Fruit fly (Drosophila melanogaster) whole organism, embryonic: ENCODE data around the gene CG6733.
A peak's percentile ranks its signal among the peaks of the same experiment; 100 is the strongest.

Experiments used
- Bteb2 ChIP-seq: fragments of 200-800 bp; sonication (Bioruptor generic); optimal IDR thresholded peaks from 2 replicates; lab custom pipeline; 2016; ENCODE audit warnings: missing biosample characterization, missing genetic modification characterization
- CG11723 ChIP-seq: fragments of 200-800 bp; sonication (Bioruptor generic); optimal IDR thresholded peaks from 2 replicates; lab custom pipeline; 2017; ENCODE audit warnings: missing biosample characterization, mild to moderate bottlenecking, missing genetic modification characterization
- CG1233 ChIP-seq: fragments of 200-800 bp; sonication (Bioruptor generic); optimal IDR thresholded peaks from 4 replicates; lab custom pipeline; 2018; ENCODE audit warnings: missing biosample characterization, mild to moderate bottlenecking, missing genetic modification characterization
- CG12744 ChIP-seq: fragments of 200-800 bp; sonication (Bioruptor generic); optimal IDR thresholded peaks from 2 replicates; lab custom pipeline; 2016; ENCODE audit warnings: missing biosample characterization, missing genetic modification characterization
- CG14860 ChIP-seq: fragments of 200-800 bp; sonication (Bioruptor generic); IDR thresholded peaks from 3 replicates; pipeline ENCODE4 v1.3.6; 2022; ENCODE audit warnings: missing biosample characterization, missing genetic modification characterization; ENCODE audit not compliant: partially characterized antibody
- CG15479 ChIP-seq: fragments of 200-800 bp; sonication (Bioruptor generic); optimal IDR thresholded peaks from 3 replicates; lab custom pipeline; 2019; ENCODE audit warnings: missing biosample characterization, mild to moderate bottlenecking, missing genetic modification characterization, moderate library complexity
- CG15514 ChIP-seq: fragments of 200-800 bp; sonication (Bioruptor generic); optimal IDR thresholded peaks from 3 replicates; lab custom pipeline; 2017; ENCODE audit warnings: missing biosample characterization, missing genetic modification characterization, mild to moderate bottlenecking, moderate library complexity, missing genetic modification reagents
- CG17385 ChIP-seq: fragments of 200-800 bp; sonication (Bioruptor generic); optimal IDR thresholded peaks from 3 replicates; lab custom pipeline; 2018; ENCODE audit warnings: missing biosample characterization, mild to moderate bottlenecking, missing genetic modification characterization
- CG17829 ChIP-seq: fragments of 200-800 bp; optimal IDR thresholded peaks from 2 replicates; lab custom pipeline; 2019; ENCODE audit warnings: missing biosample characterization, mild to moderate bottlenecking, missing genetic modification characterization, moderate library complexity
- CG18599 ChIP-seq: fragments of 200-800 bp; sonication (Bioruptor generic); optimal IDR thresholded peaks from 3 replicates; lab custom pipeline; 2017; ENCODE audit warnings: missing biosample characterization, missing genetic modification characterization, mild to moderate bottlenecking, moderate library complexity, missing genetic modification reagents
- CG18619 ChIP-seq: fragments of 200-800 bp; sonication (Bioruptor generic); optimal IDR thresholded peaks from 3 replicates; lab custom pipeline; 2017; ENCODE audit warnings: missing biosample characterization, mild to moderate bottlenecking, missing genetic modification characterization
- CG2875 ChIP-seq: fragments of 200-800 bp; sonication (Bioruptor generic); optimal IDR thresholded peaks from 2 replicates; lab custom pipeline; 2017; ENCODE audit warnings: missing biosample characterization, mild to moderate bottlenecking, missing genetic modification characterization, missing genetic modification reagents
- CG2889 ChIP-seq: fragments of 200-800 bp; sonication (Bioruptor generic); IDR thresholded peaks from 3 replicates; pipeline ENCODE4 v1.3.6; 2022; ENCODE audit warnings: missing biosample characterization, missing genetic modification characterization
- CG32772 ChIP-seq: fragments of 200-800 bp; sonication (Bioruptor generic); IDR thresholded peaks from 2 replicates; pipeline ENCODE4 v1.3.6; 2022; ENCODE audit warnings: missing biosample characterization, missing genetic modification characterization
- CG3995 ChIP-seq: fragments of 200-800 bp; sonication (Bioruptor generic); optimal IDR thresholded peaks from 3 replicates; lab custom pipeline; 2016; ENCODE audit warnings: missing biosample characterization, missing genetic modification characterization
- CG42726 ChIP-seq: fragments of 200-800 bp; sonication (Bioruptor generic); IDR thresholded peaks from 2 replicates; pipeline ENCODE4 v1.3.6; 2022; ENCODE audit warnings: missing biosample characterization, missing genetic modification characterization; ENCODE audit not compliant: partially characterized antibody
- CG4854 ChIP-seq: fragments of 200-800 bp; sonication (Bioruptor generic); optimal IDR thresholded peaks from 2 replicates; lab custom pipeline; 2016; ENCODE audit warnings: missing biosample characterization, missing genetic modification characterization, inconsistent platforms
- CG6272 ChIP-seq: fragments of 200-800 bp; sonication (Bioruptor generic); IDR thresholded peaks from 2 replicates; pipeline ENCODE4 v1.3.6; 2022; ENCODE audit warnings: missing biosample characterization, missing genetic modification characterization
- CG8290 ChIP-seq, 3 experiments: fragments of 200-800 bp; sonication (Bioruptor generic); optimal IDR thresholded peaks; 2 replicates each; lab custom pipeline; 2016 to 2019; ENCODE audit warnings: missing biosample characterization in 3 of 3, missing genetic modification characterization in 3 of 3, mild to moderate bottlenecking in 2 of 3, moderate library complexity in 1 of 3
- CG8359 ChIP-seq: fragments of 200-800 bp; sonication (Bioruptor generic); optimal IDR thresholded peaks from 2 replicates; lab custom pipeline; 2017; ENCODE audit warnings: missing biosample characterization, mild to moderate bottlenecking, missing genetic modification characterization, borderline replicate concordance
- CG9727 ChIP-seq: fragments of 200-800 bp; sonication (Bioruptor generic); optimal IDR thresholded peaks from 3 replicates; lab custom pipeline; 2017; ENCODE audit warnings: missing biosample characterization, mild to moderate bottlenecking, missing genetic modification characterization
- Dbx ChIP-seq: fragments of 200-800 bp; sonication (Bioruptor generic); IDR thresholded peaks from 3 replicates; pipeline ENCODE4 v1.3.6; 2022; ENCODE audit warnings: missing biosample characterization, missing genetic modification characterization
- Dip2 ChIP-seq: fragments of 200-800 bp; sonication (Bioruptor generic); IDR thresholded peaks from 2 replicates; pipeline ENCODE4 v1.3.6; 2022; ENCODE audit warnings: missing biosample characterization, missing genetic modification characterization
- Doc2 ChIP-seq: fragments of 200-800 bp; sonication (Bioruptor generic); IDR thresholded peaks from 2 replicates; pipeline ENCODE4 v1.3.6; 2022; ENCODE audit warnings: missing biosample characterization, missing genetic modification characterization
- GATAe ChIP-seq: fragments of 200-800 bp; sonication (Bioruptor generic); conservative IDR thresholded peaks from 2 replicates; pipeline ENCODE4 v1.3.6; 2022; ENCODE audit warnings: missing biosample characterization, missing genetic modification characterization
- NC2α ChIP-seq: fragments of 200-800 bp; sonication (Bioruptor generic); optimal IDR thresholded peaks from 2 replicates; lab custom pipeline; 2016; ENCODE audit warnings: missing biosample characterization, missing genetic modification characterization
- NC2β ChIP-seq: fragments of 200-800 bp; sonication (Bioruptor generic); optimal IDR thresholded peaks from 2 replicates; lab custom pipeline; 2016; ENCODE audit warnings: missing biosample characterization, missing genetic modification characterization
- NK7.1 ChIP-seq: fragments of 200-800 bp; sonication (Bioruptor generic); optimal IDR thresholded peaks from 3 replicates; lab custom pipeline; 2016; ENCODE audit warnings: missing biosample characterization, missing genetic modification characterization
- Optix ChIP-seq: fragments of 200-800 bp; sonication (Bioruptor generic); IDR thresholded peaks from 3 replicates; pipeline ENCODE4 v1.3.6; 2022; ENCODE audit warnings: missing biosample characterization, missing genetic modification characterization
- Poxn ChIP-seq: fragments of 200-800 bp; sonication (Bioruptor generic); IDR thresholded peaks from 2 replicates; pipeline ENCODE4 v1.3.6; 2022; ENCODE audit warnings: missing biosample characterization, missing genetic modification characterization
- Usf ChIP-seq: fragments of 200-800 bp; sonication (Bioruptor generic); optimal IDR thresholded peaks from 2 replicates; lab custom pipeline; 2017; ENCODE audit warnings: missing genotype, missing biosample characterization, missing genetic modification characterization
- ab ChIP-seq: fragments of 200-800 bp; sonication (Bioruptor generic); optimal IDR thresholded peaks from 2 replicates; lab custom pipeline; 2016; ENCODE audit warnings: missing biosample characterization, missing genetic modification characterization
- dimm ChIP-seq: fragments of 200-800 bp; sonication (Bioruptor generic); IDR thresholded peaks from 2 replicates; pipeline ENCODE4 v1.3.6; 2022; ENCODE audit warnings: missing biosample characterization, missing genetic modification characterization
- disco-r ChIP-seq: fragments of 200-800 bp; sonication (Bioruptor generic); optimal IDR thresholded peaks from 2 replicates; lab custom pipeline; 2016; ENCODE audit warnings: missing biosample characterization, missing genetic modification characterization
- dm ChIP-seq: fragments of 200-800 bp; sonication (Bioruptor generic); optimal IDR thresholded peaks from 3 replicates; lab custom pipeline; 2016; ENCODE audit warnings: missing biosample characterization, missing genetic modification characterization
- fu2 ChIP-seq: fragments of 200-800 bp; sonication (Bioruptor generic); optimal IDR thresholded peaks from 2 replicates; lab custom pipeline; 2016; ENCODE audit warnings: missing biosample characterization, missing genetic modification characterization
- gcm2 ChIP-seq: fragments of 200-800 bp; sonication (Bioruptor generic); optimal IDR thresholded peaks from 2 replicates; lab custom pipeline; 2016; ENCODE audit warnings: missing biosample characterization, missing genetic modification characterization
- gsb-n ChIP-seq: fragments of 200-800 bp; sonication (Bioruptor generic); optimal IDR thresholded peaks from 3 replicates; lab custom pipeline; 2018; ENCODE audit warnings: missing biosample characterization, mild to moderate bottlenecking, missing genetic modification characterization
- gt ChIP-seq: fragments of 200-800 bp; sonication (Bioruptor generic); IDR thresholded peaks from 2 replicates; pipeline ENCODE4 v1.3.6; 2022; ENCODE audit warnings: missing biosample characterization, missing genetic modification characterization
- jumu ChIP-seq: fragments of 200-800 bp; sonication (Bioruptor generic); optimal IDR thresholded peaks from 3 replicates; lab custom pipeline; 2016; ENCODE audit warnings: missing biosample characterization, missing genetic modification characterization
- lov ChIP-seq, 2 experiments: fragments of 200-800 bp in 1 of 2; fragments of >200 bp in 1 of 2; sonication (Bioruptor generic) in 1 of 2; IDR thresholded peaks in 1 of 2; optimal IDR thresholded peaks in 1 of 2; 2 replicates in 1 of 2; 3 replicates in 1 of 2; pipeline versions ENCODE4 v1.3.6 to Lab custom; 2017 to 2022; ENCODE audit warnings: missing biosample characterization in 1 of 2, missing genetic modification characterization in 1 of 2
- pzg ChIP-seq: fragments of 200-800 bp; sonication (Bioruptor generic); optimal IDR thresholded peaks from 3 replicates; lab custom pipeline; 2018; ENCODE audit warnings: missing biosample characterization, mild to moderate bottlenecking, missing genetic modification characterization, moderate library complexity
- row ChIP-seq: fragments of 200-800 bp; sonication (Bioruptor generic); IDR thresholded peaks from 3 replicates; pipeline ENCODE4 v1.3.6; 2022; ENCODE audit warnings: missing biosample characterization, missing genetic modification characterization
- shn ChIP-seq: fragments of 200-800 bp; sonication (Bioruptor generic); optimal IDR thresholded peaks from 3 replicates; lab custom pipeline; 2016; ENCODE audit warnings: missing biosample characterization, missing genetic modification characterization
- stwl ChIP-seq: fragments of 200-800 bp; sonication (Bioruptor generic); optimal IDR thresholded peaks from 3 replicates; lab custom pipeline; 2018; ENCODE audit warnings: missing biosample characterization, mild to moderate bottlenecking, missing genetic modification characterization, moderate library complexity
- tll ChIP-seq, 2 experiments: fragments of 200-800 bp in 1 of 2; fragments of >200 bp in 1 of 2; sonication (Bioruptor generic) in 1 of 2; optimal IDR thresholded peaks; 2 replicates each; lab custom pipeline; 2017 to 2019; ENCODE audit warnings: missing biosample characterization in 2 of 2, missing genetic modification characterization in 2 of 2, mild to moderate bottlenecking in 1 of 2, moderate library complexity in 1 of 2
- tna ChIP-seq: fragments of 200-800 bp; sonication (Bioruptor generic); IDR thresholded peaks from 2 replicates; pipeline ENCODE4 v1.3.6; 2022; ENCODE audit warnings: missing biosample characterization, missing genetic modification characterization; ENCODE audit not compliant: partially characterized antibody
- trh ChIP-seq: fragments of 200-800 bp; sonication (Bioruptor generic); optimal IDR thresholded peaks from 2 replicates; lab custom pipeline; 2016; ENCODE audit warnings: missing biosample characterization, missing genetic modification characterization
- zen ChIP-seq: fragments of 200-800 bp; sonication (Bioruptor generic); optimal IDR thresholded peaks from 3 replicates; lab custom pipeline; 2018; ENCODE audit warnings: missing biosample characterization, mild to moderate bottlenecking, missing genetic modification characterization, moderate library complexity

The CG6733 gene

DNA sequence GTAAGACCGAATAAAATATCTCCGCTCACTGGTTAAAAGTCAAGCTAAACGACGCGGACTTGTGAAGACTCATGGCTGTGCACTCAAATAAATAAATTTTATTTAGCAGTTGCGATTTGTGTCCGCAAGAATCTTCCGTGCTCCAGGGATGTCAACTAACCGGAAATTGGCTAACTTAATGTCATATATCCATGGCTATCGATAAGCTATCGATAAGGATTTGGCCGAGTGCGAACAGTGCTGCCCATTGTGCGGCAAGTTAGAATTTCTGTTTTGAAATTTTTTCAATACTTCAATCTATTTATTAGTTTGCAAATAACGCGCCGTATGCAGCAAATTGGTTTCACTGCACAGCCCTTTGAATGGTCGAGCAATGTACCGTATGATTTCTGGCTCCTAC, 43.6 kb upstream of the CG6733 start, which contains the start of gene p53 (continued):
- TF ChIP-seq trh (GFP tag; lab: Kevin White, UChicago) (peak; percentile 47), jumu (GFP tag; lab: Kevin White, UChicago) (no peak), CG17385 (GFP tag; lab: Kevin White, UChicago) (peak; percentile 72), CG18599 (GFP tag; lab: Kevin White, UChicago) (peak; percentile 76), CG32772 (GFP tag; lab: Robert Waterston, UW) (peak; percentile 63; the same call in 1 of the 2 replicates), lov (optimal IDR thresholded peaks at IDR 0.05; lab: Kevin White, UChicago) (no peak), lov (GFP tag; IDR thresholded peaks at IDR 0.05; lab: Robert Waterston, UW) (peak; percentile 84; the same call in 2 of the 3 replicates), gt (GFP tag; lab: Robert Waterston, UW) (no peak), tna (GFP tag; lab: Robert Waterston, UW) (peak; percentile 57; the same call in 1 of the 2 replicates), zen (tag; lab: Kevin White, UChicago) (peak; percentile 52), NK7.1 (GFP tag; lab: Kevin White, UChicago) (peak; percentile 81), GATAe (GFP tag; lab: Robert Waterston, UW) (no peak), CG1233 (GFP tag; lab: Kevin White, UChicago) (peak; percentile 84), ab (GFP tag; lab: Kevin White, UChicago) (no peak), disco-r (peak; percentile 80), Poxn (GFP tag; lab: Robert Waterston, UW) (no peak), gsb-n (tag; lab: Kevin White, UChicago) (peak; percentile 59), CG4854 (peak; percentile 77), tll (GFP tag; optimal IDR thresholded peaks at IDR 0.05; lab: Kevin White, UChicago) (no peak), row (peak; percentile 55), NC2β (peak; percentile 84), shn (GFP tag; lab: Kevin White, UChicago) (peak; percentile 58), CG9727 (GFP tag; lab: Kevin White, UChicago) (peak; percentile 86), CG12744 (GFP tag; lab: Kevin White, UChicago) (peak; percentile 78), CG2875 (GFP tag; lab: Kevin White, UChicago) (peak; percentile 72), CG11723 (peak; percentile 61), CG3995 (peak; percentile 62), gcm2 (GFP tag; lab: Kevin White, UChicago) (peak; percentile 71), NC2α (GFP tag; lab: Kevin White, UChicago) (peak; percentile 32), CG8359 (GFP tag; lab: Kevin White, UChicago) (peak; percentile 49), CG42726 (GFP tag; lab: Robert Waterston, UW) (peak; percentile 79; the same call in 1 of the 2 replicates), Optix (peak; percentile 47; the same call in 1 of the 3 replicates), dm (GFP tag; lab: Kevin White, UChicago) (peak; percentile 61), Usf (GFP tag; lab: Kevin White, UChicago) (peak; percentile 21), CG15514 (GFP tag; lab: Kevin White, UChicago) (peak; percentile 87), stwl (tag; lab: Kevin White, UChicago) (peak; percentile 90), CG6272 (peak; percentile 54), Dip2 (GFP tag; lab: Robert Waterston, UW) (no peak), pzg (GFP tag; lab: Kevin White, UChicago) (peak; percentile 71), CG8290 (GFP tag; optimal IDR thresholded peaks at IDR 0.05; lab: Kevin White, UChicago) (peak; percentile 44), CG8290 (tag; optimal IDR thresholded peaks at IDR 0.05; lab: Kevin White, UChicago) (peak; percentile 17 to 91), Doc2 (GFP tag; lab: Robert Waterston, UW) (no peak), CG17829 (tag; lab: Kevin White, UChicago) (peak; percentile 30), Bteb2 (GFP tag; lab: Kevin White, UChicago) (peak; percentile 36), CG14860 (GFP tag; lab: Robert Waterston, UW) (peak; percentile 63), CG18619 (peak; percentile 85), CG2889 (GFP tag; lab: Robert Waterston, UW) (no peak), CG15479 (no peak), Dbx (peak; percentile 81; the same call in 2 of the 3 replicates), dimm (GFP tag; lab: Robert Waterston, UW) (0 out of 2 replicates have a peak, but pooled peaks have one; percentile 26), fu2 (GFP tag; lab: Kevin White, UChicago) (peak; percentile 60)
